Fruit fly (Drosophila melanogaster): ENCODE measurements around the gene CG42822.

DNA sequence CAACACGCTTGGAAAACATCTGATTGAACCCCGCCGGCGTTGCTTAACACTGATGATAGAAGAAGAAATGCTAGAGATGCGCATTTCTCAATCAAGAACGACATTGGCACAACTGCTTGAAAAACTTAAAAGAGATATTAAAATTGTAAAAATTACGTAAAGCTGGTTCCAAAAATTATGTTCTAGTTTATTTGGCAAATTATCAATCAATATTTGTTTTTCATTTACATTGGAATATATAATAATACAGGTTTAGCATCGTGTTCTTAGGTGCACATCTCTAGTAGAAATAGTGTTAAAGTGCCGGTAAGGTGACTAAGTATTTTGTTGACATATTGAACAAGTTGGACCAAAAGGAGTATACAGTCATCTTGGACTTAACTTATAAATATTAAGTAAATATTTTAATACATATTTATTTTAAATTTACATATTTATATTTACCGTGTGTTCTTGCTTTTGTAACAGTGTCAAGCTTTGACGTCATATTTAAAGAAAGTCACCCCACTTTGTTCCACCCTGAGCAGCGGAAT lies 22.3 kb upstream of the CG42822 start, which contains the start of the genes Brf and sds22:
- no peak for TF ChIP-seq CG8478 (optimal IDR thresholded peaks at IDR 0.05)
- no peak for TF ChIP-seq CTCF (optimal IDR thresholded peaks at IDR 0.05)

Data from S2 (cell line).